Worm (Caenorhabditis elegans) whole organism, L4/young adult: ENCODE data around the gene F45D3.3.

ENCODE experiments used
- dao-5 ChIP-seq: sonication (generic microtip); optimal IDR thresholded peaks from 2 replicates; lab custom pipeline; 2016; ENCODE audit warnings: missing genotype, missing genetic modification characterization, moderate library complexity, missing compliant biosample characterization
- him-1 ChIP-seq: sonication (generic microtip); optimal IDR thresholded peaks from 2 replicates; lab custom pipeline; 2016; ENCODE audit warnings: missing genotype, missing genetic modification reagents, missing genetic modification characterization, missing compliant biosample characterization

- TF ChIP-seq him-1 (tag; lab: Kevin White, UChicago): no peak
- no peak for TF ChIP-seq dao-5 (tag; lab: Kevin White, UChicago)
Observed at ce11 chrV:12567312-12567711, 17.1 kb upstream of the F45D3.3 start.
